Fruit fly (Drosophila melanogaster) whole organism, wandering third instar larva: ENCODE data around the gene Cyp6v1.

Experiments
- CG9705 ChIP-seq: fragments of 200-800 bp; sonication (Bioruptor generic); optimal IDR thresholded peaks from 2 replicates; lab custom pipeline; 2018; ENCODE audit warnings: missing biosample characterization, mild to moderate bottlenecking, missing genetic modification characterization
- Dfd ChIP-seq: fragments of >200 bp; optimal IDR thresholded peaks from 2 replicates; lab custom pipeline; 2017; ENCODE audit warnings: missing biosample characterization, missing genetic modification characterization
- GATAd ChIP-seq: sonication (Bioruptor generic); optimal IDR thresholded peaks from 2 replicates; lab custom pipeline; 2016; ENCODE audit warnings: missing biosample characterization, missing genetic modification characterization
- OdsH ChIP-seq: fragments of 200-800 bp; sonication (Bioruptor generic); optimal IDR thresholded peaks from 2 replicates; lab custom pipeline; 2016; ENCODE audit warnings: missing biosample characterization, mild to moderate bottlenecking, missing genetic modification characterization
- Rel ChIP-seq, 2 experiments: fragments of 200-800 bp; sonication (Bioruptor generic) in 1 of 2; optimal IDR thresholded peaks; 2 replicates in 1 of 2; 3 replicates in 1 of 2; lab custom pipeline; 2016 to 2019; ENCODE audit warnings: mild to moderate bottlenecking in 2 of 2, missing biosample characterization in 2 of 2, missing genetic modification characterization in 2 of 2, moderate library complexity in 1 of 2
- br ChIP-seq: fragments of 200-800 bp; sonication (Bioruptor generic); optimal IDR thresholded peaks from 2 replicates; lab custom pipeline; 2016; ENCODE audit warnings: missing biosample characterization, missing genetic modification characterization
- brk ChIP-seq: fragments of 200-800 bp; sonication (Bioruptor generic); optimal IDR thresholded peaks from 2 replicates; lab custom pipeline; 2016; ENCODE audit warnings: missing biosample characterization, mild to moderate bottlenecking, missing genetic modification characterization
- ey ChIP-seq: fragments of 200-800 bp; sonication (Bioruptor generic); optimal IDR thresholded peaks from 2 replicates; lab custom pipeline; 2016; ENCODE audit warnings: missing biosample characterization, missing genetic modification characterization
- h ChIP-seq: fragments of 200-800 bp; sonication (Bioruptor generic); optimal IDR thresholded peaks from 3 replicates; lab custom pipeline; 2016; ENCODE audit warnings: missing biosample characterization, mild to moderate bottlenecking, missing genetic modification characterization
- pan ChIP-seq: fragments of >200 bp; optimal IDR thresholded peaks from 2 replicates; lab custom pipeline; 2017
- sage ChIP-seq: fragments of 200-800 bp; sonication (Bioruptor generic); optimal IDR thresholded peaks from 2 replicates; lab custom pipeline; 2016; ENCODE audit warnings: missing biosample characterization, mild to moderate bottlenecking, missing genetic modification characterization
- tai ChIP-seq: sonication (Bioruptor generic); optimal IDR thresholded peaks from 2 replicates; lab custom pipeline; 2016; ENCODE audit warnings: missing biosample characterization, missing genetic modification characterization
- usp ChIP-seq: fragments of >200 bp; optimal IDR thresholded peaks from 2 replicates; lab custom pipeline; 2017; ENCODE audit warnings: missing biosample characterization, missing genetic modification characterization

dm6 chrX:20632115-20632514 is 24.8 kb upstream of the Cyp6v1 start:
- TF ChIP-seq brk (no peak), sage (GFP tag; lab: Kevin White, UChicago) (no peak), usp (no peak), br (GFP tag; lab: Kevin White, UChicago) (no peak), OdsH (GFP tag; lab: Kevin White, UChicago) (no peak), GATAd (no peak), CG9705 (GFP tag; lab: Kevin White, UChicago) (no peak), h (GFP tag; lab: Kevin White, UChicago) (no peak), Rel (GFP tag; optimal IDR thresholded peaks at IDR 0.05; lab: Kevin White, UChicago) (no peak), Rel (tag; optimal IDR thresholded peaks at IDR 0.05; lab: Kevin White, UChicago) (no peak), pan (lab: Kevin White, UChicago) (no peak), Dfd (GFP tag; lab: Kevin White, UChicago) (no peak), tai (GFP tag; lab: Kevin White, UChicago) (no peak), ey (GFP tag; lab: Kevin White, UChicago) (no peak)
